Fruit fly (Drosophila melanogaster) whole organism, embryonic: ENCODE measurements around the gene CG9667.

Experiments
- Ada2b ChIP-seq: fragments of 200-800 bp; sonication (Bioruptor generic); IDR thresholded peaks from 2 replicates; pipeline ENCODE4 v1.3.6; 2022; ENCODE audit warnings: missing biosample characterization, missing genetic modification characterization
- Awh ChIP-seq: fragments of 200-800 bp; sonication (Bioruptor generic); IDR thresholded peaks from 2 replicates; pipeline ENCODE4, ENCODE4 v1.3.6; 2022; ENCODE audit warnings: missing biosample characterization, missing genetic modification characterization
- Bdp1 ChIP-seq: fragments of 200-800 bp; sonication (Bioruptor generic); optimal IDR thresholded peaks from 3 replicates; lab custom pipeline; 2016; ENCODE audit warnings: missing biosample characterization, missing genetic modification characterization
- CG12744 ChIP-seq: fragments of 200-800 bp; sonication (Bioruptor generic); optimal IDR thresholded peaks from 2 replicates; lab custom pipeline; 2016; ENCODE audit warnings: missing biosample characterization, missing genetic modification characterization
- CG13123 ChIP-seq: fragments of 200-800 bp; sonication (Bioruptor generic); optimal IDR thresholded peaks from 2 replicates; lab custom pipeline; 2016; ENCODE audit warnings: missing biosample characterization, missing genetic modification characterization
- CG14441 ChIP-seq: fragments of 200-800 bp; sonication (Bioruptor generic); IDR thresholded peaks from 2 replicates; pipeline ENCODE4 v1.3.6; 2022; ENCODE audit warnings: missing biosample characterization, missing genetic modification characterization
- CG14860 ChIP-seq: fragments of 200-800 bp; sonication (Bioruptor generic); IDR thresholded peaks from 3 replicates; pipeline ENCODE4 v1.3.6; 2022; ENCODE audit warnings: missing biosample characterization, missing genetic modification characterization; ENCODE audit not compliant: partially characterized antibody
- CG15601 ChIP-seq: fragments of 200-800 bp; sonication (Bioruptor generic); optimal IDR thresholded peaks from 3 replicates; lab custom pipeline; 2019; ENCODE audit warnings: missing biosample characterization, mild to moderate bottlenecking, missing genetic modification characterization, moderate library complexity
- CG34224 ChIP-seq: fragments of 200-800 bp; sonication (Bioruptor generic); IDR thresholded peaks from 3 replicates; pipeline ENCODE4 v1.3.6; 2022; ENCODE audit warnings: missing biosample characterization, missing genetic modification characterization; ENCODE audit not compliant: partially characterized antibody
- CG42726 ChIP-seq: fragments of 200-800 bp; sonication (Bioruptor generic); IDR thresholded peaks from 2 replicates; pipeline ENCODE4 v1.3.6; 2022; ENCODE audit warnings: missing biosample characterization, missing genetic modification characterization; ENCODE audit not compliant: partially characterized antibody
- CG9876 ChIP-seq: fragments of 200-800 bp; sonication (Bioruptor generic); optimal IDR thresholded peaks from 2 replicates; lab custom pipeline; 2016; ENCODE audit warnings: missing biosample characterization, missing genetic modification characterization
- Dll ChIP-seq: fragments of 200-800 bp; sonication (Bioruptor generic); IDR thresholded peaks from 4 replicates; pipeline ENCODE4 v1.3.6; 2022; ENCODE audit warnings: missing biosample characterization, missing genetic modification characterization; ENCODE audit not compliant: partially characterized antibody
- Doc3 ChIP-seq: fragments of 200-800 bp; sonication (Bioruptor generic); IDR thresholded peaks from 3 replicates; pipeline ENCODE4 v1.3.6; 2022; ENCODE audit warnings: missing biosample characterization, missing genetic modification characterization; ENCODE audit not compliant: partially characterized antibody
- HmgD ChIP-seq: fragments of 200-800 bp; sonication (Bioruptor generic); optimal IDR thresholded peaks from 3 replicates; lab custom pipeline; 2016; ENCODE audit warnings: missing biosample characterization, missing genetic modification characterization
- Neu2 ChIP-seq: fragments of 200-800 bp; sonication (Bioruptor generic); optimal IDR thresholded peaks from 3 replicates; lab custom pipeline; 2016; ENCODE audit warnings: missing biosample characterization, missing genetic modification characterization, borderline replicate concordance
- Oli ChIP-seq: fragments of 200-800 bp; sonication (Bioruptor generic); optimal IDR thresholded peaks from 2 replicates; lab custom pipeline; 2018; ENCODE audit warnings: missing biosample characterization, mild to moderate bottlenecking, missing genetic modification characterization, moderate library complexity
- Opbp ChIP-seq: fragments of 200-800 bp; sonication (Bioruptor generic); IDR thresholded peaks from 3 replicates; pipeline ENCODE4 v1.3.6; 2022; ENCODE audit warnings: missing biosample characterization, missing genetic modification characterization; ENCODE audit not compliant: partially characterized antibody
- Rx ChIP-seq: fragments of 200-800 bp; sonication (Bioruptor generic); IDR thresholded peaks from 2 replicates; pipeline ENCODE4 v1.3.6; 2022; ENCODE audit warnings: missing biosample characterization, missing genetic modification characterization
- Scr ChIP-seq: fragments of 200-800 bp; sonication (Bioruptor generic); IDR thresholded peaks from 2 replicates; pipeline ENCODE4 v1.3.6; 2022; ENCODE audit warnings: missing biosample characterization, missing genetic modification characterization; ENCODE audit not compliant: partially characterized antibody
- Six4 ChIP-seq: fragments of 200-800 bp; sonication (Bioruptor generic); optimal IDR thresholded peaks from 2 replicates; lab custom pipeline; 2016; ENCODE audit warnings: missing biosample characterization, missing genetic modification characterization
- Sox100B ChIP-seq: fragments of 200-800 bp; sonication (Bioruptor generic); optimal IDR thresholded peaks from 3 replicates; lab custom pipeline; 2018; ENCODE audit warnings: missing biosample characterization, mild to moderate bottlenecking, missing genetic modification characterization
- Sry-β ChIP-seq: fragments of 200-800 bp; sonication (Bioruptor generic); optimal IDR thresholded peaks from 2 replicates; lab custom pipeline; 2018; ENCODE audit warnings: missing biosample characterization, mild to moderate bottlenecking, missing genetic modification characterization, moderate library complexity
- Ssrp ChIP-seq: fragments of 200-800 bp; sonication (Bioruptor generic); optimal IDR thresholded peaks from 2 replicates; lab custom pipeline; 2018; ENCODE audit warnings: missing biosample characterization, mild to moderate bottlenecking, missing genetic modification characterization, moderate library complexity
- abd-A ChIP-seq: fragments of 200-800 bp; sonication (Bioruptor generic); optimal IDR thresholded peaks from 3 replicates; lab custom pipeline; 2019; ENCODE audit warnings: missing biosample characterization, mild to moderate bottlenecking, missing genetic modification characterization, moderate library complexity
- amos ChIP-seq: fragments of 200-800 bp; sonication (Bioruptor generic); IDR thresholded peaks from 2 replicates; pipeline ENCODE4 v1.3.6; 2022; ENCODE audit warnings: missing biosample characterization, missing genetic modification characterization; ENCODE audit not compliant: partially characterized antibody
- cato ChIP-seq: fragments of 200-800 bp; sonication (Bioruptor generic); optimal IDR thresholded peaks from 2 replicates; lab custom pipeline; 2016; ENCODE audit warnings: missing biosample characterization, missing genetic modification characterization, borderline replicate concordance
- chm ChIP-seq: fragments of 200-800 bp; sonication (Bioruptor generic); IDR thresholded peaks from 2 replicates; pipeline ENCODE4 v1.3.6; 2022; ENCODE audit warnings: missing biosample characterization, missing genetic modification characterization
- crol ChIP-seq: fragments of 200-800 bp; sonication (Bioruptor generic); IDR thresholded peaks from 2 replicates; pipeline ENCODE4 v1.3.6; 2022; ENCODE audit warnings: missing biosample characterization, missing genetic modification characterization
- en ChIP-seq: fragments of 200-800 bp; sonication (Bioruptor generic); optimal IDR thresholded peaks from 2 replicates; lab custom pipeline; 2016; ENCODE audit warnings: missing biosample characterization, missing genetic modification characterization
- exex ChIP-seq: fragments of 200-800 bp; sonication (Bioruptor generic); optimal IDR thresholded peaks from 4 replicates; lab custom pipeline; 2018; ENCODE audit warnings: missing biosample characterization, mild to moderate bottlenecking, missing genetic modification characterization, moderate library complexity
- grn ChIP-seq: fragments of 200-800 bp; sonication (Bioruptor generic); optimal IDR thresholded peaks from 3 replicates; lab custom pipeline; 2017; ENCODE audit warnings: missing biosample characterization, missing genetic modification characterization
- hb ChIP-seq: fragments of 200-800 bp; sonication (Bioruptor generic); IDR thresholded peaks from 3 replicates; pipeline ENCODE4 v1.3.6; 2022; ENCODE audit warnings: missing biosample characterization, missing genetic modification characterization; ENCODE audit not compliant: partially characterized antibody
- knrl ChIP-seq: fragments of 200-800 bp; sonication (Bioruptor generic); IDR thresholded peaks from 3 replicates; pipeline ENCODE4 v1.3.6; 2022; ENCODE audit warnings: missing biosample characterization, missing genetic modification characterization; ENCODE audit not compliant: partially characterized antibody
- lbe ChIP-seq: fragments of 200-800 bp; sonication (Bioruptor generic); optimal IDR thresholded peaks from 2 replicates; lab custom pipeline; 2016; ENCODE audit warnings: missing biosample characterization, mild to moderate bottlenecking, missing genetic modification characterization
- mirr ChIP-seq: fragments of 200-800 bp; sonication (Bioruptor generic); optimal IDR thresholded peaks from 3 replicates; lab custom pipeline; 2018; ENCODE audit warnings: missing biosample characterization, mild to moderate bottlenecking, missing genetic modification characterization
- mld ChIP-seq: fragments of 200-800 bp; sonication (Bioruptor generic); IDR thresholded peaks from 3 replicates; pipeline ENCODE4 v1.3.6; 2022; ENCODE audit warnings: missing biosample characterization, missing genetic modification characterization; ENCODE audit not compliant: partially characterized antibody
- oc ChIP-seq: fragments of 200-800 bp; sonication (Bioruptor generic); optimal IDR thresholded peaks from 2 replicates; lab custom pipeline; 2018; ENCODE audit warnings: missing biosample characterization, mild to moderate bottlenecking, missing genetic modification characterization, moderate library complexity
- odd ChIP-seq: fragments of 200-800 bp; sonication (Bioruptor generic); optimal IDR thresholded peaks from 2 replicates; lab custom pipeline; 2017; ENCODE audit warnings: missing biosample characterization, mild to moderate bottlenecking, missing genetic modification characterization
- phol ChIP-seq: fragments of 200-800 bp; sonication (Bioruptor generic); optimal IDR thresholded peaks from 3 replicates; lab custom pipeline; 2018; ENCODE audit warnings: missing biosample characterization, mild to moderate bottlenecking, missing genetic modification characterization, moderate library complexity
- sens ChIP-seq: fragments of 200-800 bp; sonication (Bioruptor generic); peaks from one replicate; lab custom pipeline; 2016; ENCODE audit warnings: missing biosample characterization, missing genetic modification characterization
- sisA ChIP-seq: fragments of 200-800 bp; sonication (Bioruptor generic); IDR thresholded peaks from 2 replicates; pipeline ENCODE4 v1.3.6; 2022; ENCODE audit warnings: missing biosample characterization, missing genetic modification characterization
- twi ChIP-seq: fragments of 200-800 bp; optimal IDR thresholded peaks from 2 replicates; lab custom pipeline; 2019; ENCODE audit warnings: missing biosample characterization, mild to moderate bottlenecking, missing genetic modification characterization, moderate library complexity
- vnd ChIP-seq: fragments of 200-800 bp; sonication (Bioruptor generic); IDR thresholded peaks from 3 replicates; pipeline ENCODE4 v1.3.6; 2022; ENCODE audit warnings: missing biosample characterization, missing genetic modification characterization; ENCODE audit not compliant: partially characterized antibody
- wor ChIP-seq: fragments of 200-800 bp; sonication (Bioruptor generic); IDR thresholded peaks from 2 replicates; pipeline ENCODE4 v1.3.6; 2022; ENCODE audit warnings: missing biosample characterization, missing genetic modification characterization
- zen ChIP-seq: fragments of 200-800 bp; sonication (Bioruptor generic); optimal IDR thresholded peaks from 3 replicates; lab custom pipeline; 2018; ENCODE audit warnings: missing biosample characterization, mild to moderate bottlenecking, missing genetic modification characterization, moderate library complexity
- zen2 ChIP-seq: fragments of 200-800 bp; sonication (Bioruptor generic); IDR thresholded peaks from 3 replicates; pipeline ENCODE4 v1.3.6; 2022; ENCODE audit warnings: missing biosample characterization, missing genetic modification characterization; ENCODE audit not compliant: partially characterized antibody

The CG9667 gene

dm6 chr3R:8142113-8142512 is 16.0 kb upstream of the CG9667 start:
- no peak for TF ChIP-seq Ssrp (tag; lab: Kevin White, UChicago)
- TF ChIP-seq lbe (GFP tag; lab: Kevin White, UChicago) = peak; percentile 60
- TF ChIP-seq CG12744 (GFP tag; lab: Kevin White, UChicago) = no peak
- no peak for TF ChIP-seq sisA

dm6 chr3R:8140628-8141372 is 14.6 kb upstream of the CG9667 start:
- TF ChIP-seq Scr (peak; percentile 72), exex (tag; lab: Kevin White, UChicago) (peak; percentile 63), Awh (GFP tag; lab: Robert Waterston, UW) (peak; percentile 78), CG14441 (no peak), abd-A (tag; lab: Kevin White, UChicago) (peak; percentile 95), hb (GFP tag; lab: Robert Waterston, UW) (peak; percentile 70; the same call in 1 of the 3 replicates), CG14860 (GFP tag; lab: Robert Waterston, UW) (peak; percentile 67; the same call in 2 of the 3 replicates), Sry-β (GFP tag; lab: Kevin White, UChicago) (no peak), Sox100B (no peak), Opbp (GFP tag; lab: Robert Waterston, UW) (peak; percentile 91), twi (no peak), oc (tag; lab: Kevin White, UChicago) (peak; percentile 13), mld (GFP tag; lab: Robert Waterston, UW) (peak; percentile 83; the same call in 1 of the 3 replicates), grn (GFP tag; lab: Kevin White, UChicago) (peak; percentile 15), crol (GFP tag; lab: Robert Waterston, UW) (no peak), CG15601 (tag; lab: Kevin White, UChicago) (no peak), amos (GFP tag; lab: Robert Waterston, UW) (peak; percentile 83), chm (GFP tag; lab: Robert Waterston, UW) (peak; percentile 49; the same call in 1 of the 2 replicates), mirr (GFP tag; lab: Kevin White, UChicago) (no peak), HmgD (GFP tag; lab: Kevin White, UChicago) (no peak), knrl (GFP tag; lab: Robert Waterston, UW) (peak; percentile 58; the same call in 2 of the 3 replicates), Oli (tag; lab: Kevin White, UChicago) (no peak), cato (GFP tag; lab: Kevin White, UChicago) (no peak), Ada2b (GFP tag; lab: Robert Waterston, UW) (no peak), vnd (peak; percentile 61; the same call in 2 of the 3 replicates), Rx (no peak), odd (GFP tag; lab: Kevin White, UChicago) (no peak), wor (GFP tag; lab: Robert Waterston, UW) (no peak), Doc3 (GFP tag; lab: Robert Waterston, UW) (peak; percentile 35; the same call in 1 of the 3 replicates), CG13123 (GFP tag; lab: Kevin White, UChicago) (no peak), zen2 (no peak), Dll (GFP tag; lab: Robert Waterston, UW) (peak; percentile 50; the same call in 3 of the 4 replicates), zen (peak; percentile 51), CG9876 (GFP tag; lab: Kevin White, UChicago) (no peak), CG34224 (GFP tag; lab: Robert Waterston, UW) (peak; percentile 60; the same call in 2 of the 3 replicates), Bdp1 (GFP tag; lab: Kevin White, UChicago) (peak; percentile 97), phol (tag; lab: Kevin White, UChicago) (no peak), en (no peak), Six4 (no peak), sens (GFP tag; lab: Kevin White, UChicago) (peak; percentile 61), Neu2 (GFP tag; lab: Kevin White, UChicago) (no peak), CG42726 (GFP tag; lab: Robert Waterston, UW) (peak; percentile 92)
